Fruit fly (Drosophila melanogaster) whole organism, larva: Measurements from ENCODE around the gene CG34163.

ENCODE experiments used
- noc ChIP-seq: fragments of 200-800 bp; sonication (Bioruptor generic); optimal IDR thresholded peaks from 3 replicates; lab custom pipeline; 2019; ENCODE audit warnings: missing biosample characterization, mild to moderate bottlenecking, missing genetic modification characterization, moderate library complexity

The CG34163 gene

dm6 chr2L:11987945-11988344 is at the start of gene CG34163, which contains the start of gene CG6686:
CG34163 (plus strand) TSS chr2L:11988270.
CG6686 (minus strand) TSS chr2L:11988039.
- no peak for TF ChIP-seq noc (tag; lab: Kevin White, UChicago)

- TF ChIP-seq noc (tag; lab: Kevin White, UChicago): no peak
Measured at dm6 chr2L:11940620-11941019, 47.5 kb upstream of the CG34163 start.

- TF ChIP-seq noc (tag; lab: Kevin White, UChicago): no peak
Measured at dm6 chr2L:11942265-11942664, 45.8 kb upstream of the CG34163 start.

- TF ChIP-seq noc (tag; lab: Kevin White, UChicago): no peak
Measured at dm6 chr2L:11942826-11943225, 45.2 kb upstream of the CG34163 start.

- no peak for TF ChIP-seq noc (tag; lab: Kevin White, UChicago)
Measured at dm6 chr2L:11943829-11944228, 44.2 kb upstream of the CG34163 start, which contains the start of gene Crys. Crys (plus strand) TSS chr2L:11944129.

dm6 chr2L:11947641-11948040 is 40.4 kb upstream of the CG34163 start, which contains the start of gene CG16964:
CG16964 (plus strand) TSS chr2L:11947941.
- no peak for TF ChIP-seq noc (tag; lab: Kevin White, UChicago)

dm6 chr2L:11948479-11948878 is 39.6 kb upstream of the CG34163 start:
- TF ChIP-seq noc (tag; lab: Kevin White, UChicago): no peak

- TF ChIP-seq noc (tag; lab: Kevin White, UChicago): no peak
Measured at dm6 chr2L:11949917-11950316, 38.2 kb upstream of the CG34163 start.

- TF ChIP-seq noc (tag; lab: Kevin White, UChicago): no peak
Measured at dm6 chr2L:11955839-11956238, 32.2 kb upstream of the CG34163 start.

- TF ChIP-seq noc (tag; lab: Kevin White, UChicago): no peak
Measured at dm6 chr2L:11958729-11959128, 29.3 kb upstream of the CG34163 start.

- TF ChIP-seq noc (tag; lab: Kevin White, UChicago): no peak
Measured at dm6 chr2L:11960909-11961308, 27.2 kb upstream of the CG34163 start.

dm6 chr2L:11963422-11964322 is 24.4 kb upstream of the CG34163 start:
- TF ChIP-seq noc (tag; lab: Kevin White, UChicago): no peak

- TF ChIP-seq noc (tag; lab: Kevin White, UChicago): no peak
Measured at dm6 chr2L:11965610-11966594, 22.2 kb upstream of the CG34163 start.

dm6 chr2L:11968581-11969272 is 19.3 kb upstream of the CG34163 start:
- no peak for TF ChIP-seq noc (tag; lab: Kevin White, UChicago)

dm6 chr2L:11969424-11969823 is 18.6 kb upstream of the CG34163 start:
- TF ChIP-seq noc (tag; lab: Kevin White, UChicago): no peak
